Worm (Caenorhabditis elegans): ENCODE results near the gene F35E8.2.

Gene F35E8.2

ce11 chrV:15912677-15913076, 7.2 kb downstream of the F35E8.2 start:
- TF ChIP-seq ahr-1 (tag; optimal IDR thresholded peaks at IDR 0.05) = no peak
- no peak for TF ChIP-seq ceh-45 (GFP tag; IDR thresholded peaks at IDR 0.05)
- TF ChIP-seq ceh-6 (GFP tag; optimal IDR thresholded peaks at IDR 0.05) = no peak
- TF ChIP-seq pat-9 (tag; optimal IDR thresholded peaks at IDR 0.05) = no peak
- no peak for TF ChIP-seq zip-5 (tag; optimal IDR thresholded peaks at IDR 0.05)
- TF ChIP-seq lin-11 (tag; optimal IDR thresholded peaks at IDR 0.05) = no peak
- TF ChIP-seq ceh-48 (tag; optimal IDR thresholded peaks at IDR 0.05) = no peak

DNA sequence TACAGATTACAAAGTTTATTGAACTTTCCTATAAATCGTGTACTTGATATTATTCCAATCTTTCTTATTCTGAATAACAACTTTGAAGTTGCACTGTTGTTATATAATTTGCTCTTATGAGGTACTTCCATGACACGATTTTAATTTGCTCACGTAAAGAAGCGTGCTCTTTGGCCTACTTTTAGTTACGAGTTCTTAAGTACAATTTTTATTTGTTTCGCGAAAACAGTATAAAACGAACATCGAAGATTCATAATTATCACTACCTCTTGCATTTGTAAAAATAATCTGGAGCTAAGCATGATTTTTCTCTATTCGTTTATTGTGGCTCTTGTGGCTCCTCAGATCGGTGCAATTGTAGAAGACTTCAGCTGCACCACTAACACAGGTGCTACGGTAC, 8.3 kb downstream of the F35E8.2 start, which contains the start of gene F35E8.7:
Gene F35E8.7 (plus strand): TSS at position 301 of the 400 bp plus-strand sequence.
- no peak for TF ChIP-seq ceh-34 (tag; optimal IDR thresholded peaks at IDR 0.05)

ce11 chrV:15914774-15915173, 9.3 kb downstream of the F35E8.2 start:
- TF ChIP-seq madf-2 (tag; optimal IDR thresholded peaks at IDR 0.05) = no peak
- TF ChIP-seq unc-86 (tag; optimal IDR thresholded peaks at IDR 0.05) = no peak
- no peak for TF ChIP-seq ceh-48 (tag; optimal IDR thresholded peaks at IDR 0.05)
- no peak for TF ChIP-seq elt-4 (tag; optimal IDR thresholded peaks at IDR 0.05)
- TF ChIP-seq nhr-232 (tag; optimal IDR thresholded peaks at IDR 0.05) = no peak
- TF ChIP-seq ama-1 (optimal IDR thresholded peaks at IDR 0.05) = no peak
- TF ChIP-seq unc-42 (tag; optimal IDR thresholded peaks at IDR 0.05) = no peak
- TF ChIP-seq pax-1 (tag; optimal IDR thresholded peaks at IDR 0.05) = no peak

DNA sequence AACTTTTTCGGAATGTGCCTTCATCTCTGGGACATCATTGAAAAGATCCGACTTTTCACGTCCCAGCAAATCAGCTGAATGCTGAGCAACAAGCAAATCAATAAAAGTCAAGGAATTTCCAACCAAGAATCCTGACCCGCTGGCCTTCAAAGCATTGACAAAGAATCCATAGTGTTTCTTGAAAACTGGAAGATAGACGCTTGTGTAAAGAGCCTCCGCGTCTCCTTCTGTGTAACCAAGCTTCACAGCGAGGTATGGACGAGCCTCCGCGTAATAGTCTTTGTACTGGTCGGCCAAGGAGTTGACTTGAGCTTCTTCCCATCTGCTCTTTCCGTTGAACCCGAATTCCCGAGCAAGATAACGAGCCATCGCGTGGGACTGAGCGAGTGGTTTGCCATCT, 9.8 kb downstream of the F35E8.2 start:
- TF ChIP-seq hlh-6 (tag; optimal IDR thresholded peaks at IDR 0.05) (no peak), tbx-2 (tag; optimal IDR thresholded peaks at IDR 0.05) (no peak), npax-4 (tag; optimal IDR thresholded peaks at IDR 0.05) (no peak), madf-2 (tag; optimal IDR thresholded peaks at IDR 0.05) (no peak), elt-4 (tag; optimal IDR thresholded peaks at IDR 0.05) (no peak), ceh-19 (GFP tag; optimal IDR thresholded peaks at IDR 0.05) (no peak), unc-86 (tag; optimal IDR thresholded peaks at IDR 0.05) (no peak), pha-2 (tag; optimal IDR thresholded peaks at IDR 0.05) (no peak), sdc-2 (tag; optimal IDR thresholded peaks at IDR 0.05) (no peak), Y22D7AL.16 (tag; optimal IDR thresholded peaks at IDR 0.05) (no peak), ceh-34 (tag; optimal IDR thresholded peaks at IDR 0.05) (no peak), pag-3 (tag; optimal IDR thresholded peaks at IDR 0.05; ENCODE audit: borderline replicate concordance) (no peak), hlh-8 (tag; optimal IDR thresholded peaks at IDR 0.05) (no peak), nhr-232 (tag; optimal IDR thresholded peaks at IDR 0.05) (no peak), odd-2 (tag; optimal IDR thresholded peaks at IDR 0.05) (no peak), che-1 (tag; optimal IDR thresholded peaks at IDR 0.05) (no peak), hlh-30 (tag; optimal IDR thresholded peaks at IDR 0.05; ENCODE audit: insufficient read depth) (no peak), pros-1 (tag; optimal IDR thresholded peaks at IDR 0.05) (no peak)

DNA sequence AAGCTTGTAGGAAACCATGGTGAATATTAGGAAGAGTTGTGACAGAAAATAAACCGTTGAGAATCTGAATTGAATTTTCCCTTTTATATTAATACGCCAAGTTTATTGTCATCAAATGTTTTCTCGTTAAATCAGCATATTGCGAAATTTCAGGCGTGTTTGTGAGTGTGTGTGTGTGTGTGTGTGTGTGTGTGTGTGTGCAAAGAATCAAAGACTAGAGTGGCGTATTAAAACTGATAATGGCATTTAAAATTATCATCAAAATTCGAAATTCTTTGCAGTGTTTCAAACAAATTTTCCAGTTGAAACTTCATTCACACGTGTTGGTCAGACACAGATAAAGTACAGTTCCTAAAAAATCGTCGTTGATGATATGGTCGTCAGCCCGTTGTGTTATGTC, 10.5 kb downstream of the F35E8.2 start, which contains the start of gene gst-38:
Gene gst-38 (minus strand): TSS at position 152 of the 400 bp plus-strand sequence.
- no peak for TF ChIP-seq ceh-19 (GFP tag; optimal IDR thresholded peaks at IDR 0.05)

ce11 chrV:15917458-15917857, 12.0 kb downstream of the F35E8.2 start, which contains the start of gene F35E8.9:
Gene F35E8.9, minus strand, starts transcription at chrV:15917558.
- no peak for TF ChIP-seq madf-2 (tag; optimal IDR thresholded peaks at IDR 0.05)
- TF ChIP-seq ceh-18 (tag; optimal IDR thresholded peaks at IDR 0.05) = no peak
- no peak for TF ChIP-seq K09A11.1 (tag; optimal IDR thresholded peaks at IDR 0.05; ENCODE audit: insufficient read depth)
- no peak for TF ChIP-seq ceh-6 (GFP tag; optimal IDR thresholded peaks at IDR 0.05)
- TF ChIP-seq ceh-22 (tag; optimal IDR thresholded peaks at IDR 0.05) = no peak
- no peak for TF ChIP-seq fkh-10 (GFP tag; optimal IDR thresholded peaks at IDR 0.05)
- TF ChIP-seq ceh-31 (tag; optimal IDR thresholded peaks at IDR 0.05) = no peak
- no peak for TF ChIP-seq ceh-30 (tag; optimal IDR thresholded peaks at IDR 0.05)

Data from whole organism, late embryonic.